Fruit fly (Drosophila melanogaster) whole organism, embryonic: Measurements from ENCODE around the gene CG32812.

Experiments
- Bdp1 ChIP-seq: fragments of 200-800 bp; sonication (Bioruptor generic); optimal IDR thresholded peaks from 3 replicates; lab custom pipeline; 2016; ENCODE audit warnings: missing biosample characterization, missing genetic modification characterization
- Bgb ChIP-seq: fragments of 200-800 bp; sonication (Bioruptor generic); IDR thresholded peaks from 2 replicates; pipeline ENCODE4 v1.3.6; 2022; ENCODE audit warnings: missing biosample characterization, missing genetic modification characterization; ENCODE audit not compliant: partially characterized antibody
- CG10431 ChIP-seq: fragments of 200-800 bp; sonication (Bioruptor generic); optimal IDR thresholded peaks from 3 replicates; lab custom pipeline; 2018; ENCODE audit warnings: missing biosample characterization, mild to moderate bottlenecking, missing genetic modification characterization
- CG11504 ChIP-seq: fragments of 200-800 bp; sonication (Bioruptor generic); optimal IDR thresholded peaks from 3 replicates; lab custom pipeline; 2019; ENCODE audit warnings: missing biosample characterization, mild to moderate bottlenecking, missing genetic modification characterization, moderate library complexity
- CG12104 ChIP-seq: fragments of 200-800 bp; sonication (Bioruptor generic); optimal IDR thresholded peaks from 3 replicates; lab custom pipeline; 2016; ENCODE audit warnings: missing biosample characterization, missing genetic modification characterization
- CG14050 ChIP-seq: fragments of 200-800 bp; sonication (Bioruptor generic); IDR thresholded peaks from 3 replicates; pipeline ENCODE4 v1.3.6; 2022; ENCODE audit warnings: missing biosample characterization, missing genetic modification characterization
- CG14441 ChIP-seq: fragments of 200-800 bp; sonication (Bioruptor generic); IDR thresholded peaks from 2 replicates; pipeline ENCODE4 v1.3.6; 2022; ENCODE audit warnings: missing biosample characterization, missing genetic modification characterization
- CG14710 ChIP-seq: fragments of 200-800 bp; sonication (Bioruptor generic); optimal IDR thresholded peaks from 3 replicates; lab custom pipeline; 2019; ENCODE audit warnings: missing biosample characterization, mild to moderate bottlenecking, missing genetic modification characterization, moderate library complexity
- CG15073 ChIP-seq: fragments of 200-800 bp; sonication (Bioruptor generic); optimal IDR thresholded peaks from 2 replicates; lab custom pipeline; 2016; ENCODE audit warnings: missing biosample characterization, missing genetic modification characterization
- CG1602 ChIP-seq: fragments of 200-800 bp; sonication (Bioruptor generic); optimal IDR thresholded peaks from 3 replicates; lab custom pipeline; 2016; ENCODE audit warnings: missing biosample characterization, missing genetic modification characterization
- CG1603 ChIP-seq: fragments of 200-800 bp; sonication (Bioruptor generic); optimal IDR thresholded peaks from 2 replicates; lab custom pipeline; 2019; ENCODE audit warnings: missing biosample characterization, mild to moderate bottlenecking, missing genetic modification characterization, moderate library complexity
- CG17186 ChIP-seq: fragments of 200-800 bp; sonication (Bioruptor generic); optimal IDR thresholded peaks from 3 replicates; lab custom pipeline; 2017; ENCODE audit warnings: missing biosample characterization, missing genetic modification reagents, missing genetic modification characterization
- CG18476 ChIP-seq: fragments of 200-800 bp; sonication (Bioruptor generic); optimal IDR thresholded peaks from 2 replicates; lab custom pipeline; 2016; ENCODE audit warnings: missing biosample characterization, mild to moderate bottlenecking, missing genetic modification characterization
- CG2129 ChIP-seq: fragments of 200-800 bp; sonication (Bioruptor generic); IDR thresholded peaks from 2 replicates; pipeline ENCODE4 v1.3.6; 2022; ENCODE audit warnings: missing biosample characterization, missing genetic modification characterization; ENCODE audit not compliant: partially characterized antibody
- CG3847 ChIP-seq: fragments of 200-800 bp; sonication (Bioruptor generic); IDR thresholded peaks from 2 replicates; pipeline ENCODE4 v1.3.6; 2022; ENCODE audit warnings: missing biosample characterization, missing genetic modification characterization
- CG5245 ChIP-seq: fragments of 200-800 bp; sonication (Bioruptor generic); optimal IDR thresholded peaks from 3 replicates; lab custom pipeline; 2016; ENCODE audit warnings: missing biosample characterization, missing genetic modification characterization
- CG6791 ChIP-seq: fragments of 200-800 bp; sonication (Bioruptor generic); IDR thresholded peaks from 3 replicates; pipeline ENCODE4 v1.3.6; 2022; ENCODE audit warnings: missing biosample characterization, missing genetic modification characterization; ENCODE audit not compliant: partially characterized antibody
- CG6813 ChIP-seq: fragments of 200-800 bp; sonication (Bioruptor generic); optimal IDR thresholded peaks from 2 replicates; lab custom pipeline; 2017; ENCODE audit warnings: missing biosample characterization, missing genetic modification characterization, mild to moderate bottlenecking, moderate library complexity, missing genetic modification reagents
- CG7987 ChIP-seq: fragments of 200-800 bp; sonication (Bioruptor generic); optimal IDR thresholded peaks from 2 replicates; lab custom pipeline; 2018; ENCODE audit warnings: missing biosample characterization, mild to moderate bottlenecking, missing genetic modification characterization, moderate library complexity
- CG9215 ChIP-seq: fragments of 200-800 bp; sonication (Bioruptor generic); IDR thresholded peaks from 2 replicates; pipeline ENCODE4 v1.3.6; 2022; ENCODE audit warnings: missing biosample characterization, missing genetic modification characterization
- CG9876 ChIP-seq: fragments of 200-800 bp; sonication (Bioruptor generic); optimal IDR thresholded peaks from 2 replicates; lab custom pipeline; 2016; ENCODE audit warnings: missing biosample characterization, missing genetic modification characterization
- Deaf1 ChIP-seq: fragments of 200-800 bp; optimal IDR thresholded peaks from 3 replicates; lab custom pipeline; 2019; ENCODE audit warnings: missing biosample characterization, mild to moderate bottlenecking, missing genetic modification characterization, moderate library complexity
- Dref ChIP-seq: fragments of 200-800 bp; sonication (Bioruptor generic); IDR thresholded peaks from 2 replicates; pipeline ENCODE4 v1.3.6; 2022; ENCODE audit warnings: missing biosample characterization, missing genetic modification characterization
- HLH4C ChIP-seq: fragments of 200-800 bp; sonication (Bioruptor generic); IDR thresholded peaks from 3 replicates; pipeline ENCODE4 v1.3.6; 2022; ENCODE audit warnings: missing biosample characterization, missing genetic modification characterization; ENCODE audit not compliant: partially characterized antibody
- Hmx ChIP-seq: fragments of 200-800 bp; sonication (Bioruptor generic); optimal IDR thresholded peaks from 2 replicates; lab custom pipeline; 2016; ENCODE audit warnings: missing biosample characterization, missing genetic modification characterization
- Hr3 ChIP-seq: fragments of 200-800 bp; sonication (Bioruptor generic); optimal IDR thresholded peaks from 3 replicates; lab custom pipeline; 2016; ENCODE audit warnings: missing biosample characterization, missing genetic modification characterization
- Neu2 ChIP-seq: fragments of 200-800 bp; sonication (Bioruptor generic); optimal IDR thresholded peaks from 3 replicates; lab custom pipeline; 2016; ENCODE audit warnings: missing biosample characterization, missing genetic modification characterization, borderline replicate concordance
- Nf-YC ChIP-seq: fragments of 200-800 bp; optimal IDR thresholded peaks from 3 replicates; lab custom pipeline; 2019; ENCODE audit warnings: missing biosample characterization, mild to moderate bottlenecking, missing genetic modification characterization, moderate library complexity
- Oli ChIP-seq: fragments of 200-800 bp; sonication (Bioruptor generic); optimal IDR thresholded peaks from 2 replicates; lab custom pipeline; 2018; ENCODE audit warnings: missing biosample characterization, mild to moderate bottlenecking, missing genetic modification characterization, moderate library complexity
- Sox100B ChIP-seq: fragments of 200-800 bp; sonication (Bioruptor generic); optimal IDR thresholded peaks from 3 replicates; lab custom pipeline; 2018; ENCODE audit warnings: missing biosample characterization, mild to moderate bottlenecking, missing genetic modification characterization
- Sry-β ChIP-seq: fragments of 200-800 bp; sonication (Bioruptor generic); optimal IDR thresholded peaks from 2 replicates; lab custom pipeline; 2018; ENCODE audit warnings: missing biosample characterization, mild to moderate bottlenecking, missing genetic modification characterization, moderate library complexity
- Sry-δ ChIP-seq: fragments of 200-800 bp; sonication (Bioruptor generic); optimal IDR thresholded peaks from 2 replicates; lab custom pipeline; 2016; ENCODE audit warnings: missing biosample characterization, missing genetic modification characterization
- Xrp1 ChIP-seq: fragments of 200-800 bp; sonication (Bioruptor generic); IDR thresholded peaks from 2 replicates; pipeline ENCODE4 v1.3.6; 2022; ENCODE audit warnings: missing biosample characterization, missing genetic modification characterization
- ab ChIP-seq: fragments of 200-800 bp; sonication (Bioruptor generic); optimal IDR thresholded peaks from 2 replicates; lab custom pipeline; 2016; ENCODE audit warnings: missing biosample characterization, missing genetic modification characterization
- chn ChIP-seq: fragments of 200-800 bp; sonication (Bioruptor generic); optimal IDR thresholded peaks from 2 replicates; lab custom pipeline; 2016; ENCODE audit warnings: missing biosample characterization, missing genetic modification characterization
- emc ChIP-seq: fragments of 200-800 bp; sonication (Bioruptor generic); optimal IDR thresholded peaks from 2 replicates; lab custom pipeline; 2016; ENCODE audit warnings: missing biosample characterization, missing genetic modification characterization
- en ChIP-seq: fragments of 200-800 bp; sonication (Bioruptor generic); optimal IDR thresholded peaks from 2 replicates; lab custom pipeline; 2016; ENCODE audit warnings: missing biosample characterization, missing genetic modification characterization
- fru ChIP-seq: fragments of >200 bp; optimal IDR thresholded peaks from 2 replicates; lab custom pipeline; 2017
- hkb ChIP-seq, 2 experiments: fragments of 200-800 bp in 1 of 2; fragments of >200 bp in 1 of 2; sonication (Bioruptor generic) in 1 of 2; IDR thresholded peaks in 1 of 2; optimal IDR thresholded peaks in 1 of 2; 2 replicates each; pipeline versions ENCODE4 v1.3.6 to Lab custom; 2017 to 2022; ENCODE audit warnings: missing biosample characterization in 1 of 2, missing genetic modification characterization in 1 of 2
- inv ChIP-seq: fragments of 200-800 bp; sonication (Bioruptor generic); IDR thresholded peaks from 2 replicates; pipeline ENCODE4 v1.3.6; 2022; ENCODE audit warnings: missing biosample characterization, missing genetic modification characterization; ENCODE audit not compliant: partially characterized antibody
- kni ChIP-seq: fragments of 200-800 bp; sonication (Bioruptor generic); optimal IDR thresholded peaks from 3 replicates; lab custom pipeline; 2017; ENCODE audit warnings: mild to moderate bottlenecking, missing biosample characterization, missing genetic modification reagents, missing genetic modification characterization
- lbe ChIP-seq: fragments of 200-800 bp; sonication (Bioruptor generic); optimal IDR thresholded peaks from 2 replicates; lab custom pipeline; 2016; ENCODE audit warnings: missing biosample characterization, mild to moderate bottlenecking, missing genetic modification characterization
- pfk ChIP-seq: fragments of 200-800 bp; sonication (Bioruptor generic); optimal IDR thresholded peaks from 2 replicates; lab custom pipeline; 2018; ENCODE audit warnings: missing biosample characterization, mild to moderate bottlenecking, missing genetic modification characterization, moderate library complexity
- scrt ChIP-seq: fragments of 200-800 bp; sonication (Bioruptor generic); optimal IDR thresholded peaks from 2 replicates; lab custom pipeline; 2018; ENCODE audit warnings: missing biosample characterization, mild to moderate bottlenecking, missing genetic modification characterization, moderate library complexity
- slbo ChIP-seq: fragments of 200-800 bp; sonication (Bioruptor generic); IDR thresholded peaks from 2 replicates; pipeline ENCODE4 v1.3.6; 2022; ENCODE audit warnings: missing biosample characterization, missing genetic modification characterization
- slou ChIP-seq: fragments of 200-800 bp; sonication (Bioruptor generic); optimal IDR thresholded peaks from 3 replicates; lab custom pipeline; 2016; ENCODE audit warnings: missing biosample characterization, missing genetic modification characterization
- ssp ChIP-seq: fragments of 200-800 bp; sonication (Bioruptor generic); IDR thresholded peaks from 2 replicates; pipeline ENCODE4 v1.3.6; 2022; ENCODE audit warnings: missing biosample characterization, missing genetic modification characterization
- stc ChIP-seq: fragments of 200-800 bp; sonication (Bioruptor generic); IDR thresholded peaks from 2 replicates; pipeline ENCODE4 v1.3.6; 2022; ENCODE audit warnings: missing biosample characterization, missing genetic modification characterization
- tap ChIP-seq: fragments of 200-800 bp; optimal IDR thresholded peaks from 3 replicates; lab custom pipeline; 2019; ENCODE audit warnings: missing biosample characterization, mild to moderate bottlenecking, missing genetic modification characterization, moderate library complexity
- tio ChIP-seq: fragments of 200-800 bp; sonication (Bioruptor generic); optimal IDR thresholded peaks from 2 replicates; lab custom pipeline; 2017; ENCODE audit warnings: missing biosample characterization, missing genetic modification characterization, inconsistent platforms
- trem ChIP-seq: fragments of 200-800 bp; optimal IDR thresholded peaks from 3 replicates; lab custom pipeline; 2019; ENCODE audit warnings: missing biosample characterization, mild to moderate bottlenecking, missing genetic modification characterization, moderate library complexity

The CG32812 gene

DNA sequence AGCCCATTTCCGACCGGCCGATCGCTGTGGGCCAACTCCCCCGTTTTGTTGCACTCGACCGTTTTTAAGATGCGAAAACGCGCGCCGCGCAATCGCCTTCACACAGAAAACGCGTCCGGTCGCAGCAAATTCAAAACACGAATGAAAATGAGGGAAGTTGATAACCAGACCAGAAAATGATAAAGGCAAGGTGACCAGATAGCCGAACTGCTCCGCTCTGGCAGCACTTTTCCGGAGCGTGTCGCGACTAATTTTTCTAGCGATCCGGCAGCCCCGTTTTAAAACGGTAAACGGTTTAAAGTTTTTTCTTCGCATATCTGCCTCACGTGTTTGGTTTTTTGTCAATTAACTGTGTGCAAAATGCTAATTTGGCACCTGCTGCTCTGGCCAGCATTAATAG lies 35.1 kb downstream of the CG32812 start, which contains the start of gene DAAM (continued):
- peak; percentile 57 for TF ChIP-seq CG14710
- peak; percentile 97 for TF ChIP-seq CG3847 (GFP tag; lab: Robert Waterston, UW)
- no peak for TF ChIP-seq Sry-β (GFP tag; lab: Kevin White, UChicago)
- no peak for TF ChIP-seq Xrp1
- no peak for TF ChIP-seq CG18476 (GFP tag; lab: Kevin White, UChicago)
- TF ChIP-seq pfk (GFP tag; lab: Kevin White, UChicago), result no peak
- no peak for TF ChIP-seq CG12104
- TF ChIP-seq emc (GFP tag; lab: Kevin White, UChicago), result peak; percentile 29
- TF ChIP-seq HLH4C (GFP tag; lab: Robert Waterston, UW), result peak; percentile 55
- TF ChIP-seq tap (tag; lab: Kevin White, UChicago), result no peak
- peak; percentile 65 for TF ChIP-seq CG17186 (GFP tag; lab: Kevin White, UChicago)
- TF ChIP-seq CG14441 (GFP tag; lab: Robert Waterston, UW), result peak; percentile 38
- TF ChIP-seq CG2129 (GFP tag; lab: Robert Waterston, UW), result no peak
- no peak for TF ChIP-seq CG10431 (GFP tag; lab: Kevin White, UChicago)
- peak; percentile 2 for TF ChIP-seq Oli
- peak; percentile 56 for TF ChIP-seq slbo (GFP tag; lab: Robert Waterston, UW)
- no peak for TF ChIP-seq lbe (GFP tag; lab: Kevin White, UChicago)
- no peak for TF ChIP-seq Sox100B
- no peak for TF ChIP-seq stc
- peak; percentile 75 for TF ChIP-seq hkb (optimal IDR thresholded peaks at IDR 0.05; lab: Kevin White, UChicago)
- TF ChIP-seq hkb (GFP tag; IDR thresholded peaks at IDR 0.05; lab: Robert Waterston, UW), result peak; percentile 34; the same call in 1 of the 2 replicates
- TF ChIP-seq Bdp1 (GFP tag; lab: Kevin White, UChicago), result peak; percentile 9
- TF ChIP-seq Bgb (GFP tag; lab: Robert Waterston, UW), result peak; percentile 62
- TF ChIP-seq tio (GFP tag; lab: Kevin White, UChicago), result no peak
- TF ChIP-seq inv (GFP tag; lab: Robert Waterston, UW), result peak; percentile 26; the same call in 1 of the 2 replicates
- TF ChIP-seq slou (GFP tag; lab: Kevin White, UChicago), result no peak
- 0 out of 3 replicates have a peak, but pooled peaks have one; percentile 30 for TF ChIP-seq CG6791 (GFP tag; lab: Robert Waterston, UW)
- peak; percentile 49 for TF ChIP-seq Dref (GFP tag; lab: Robert Waterston, UW)
- TF ChIP-seq CG14050, result no peak
- no peak for TF ChIP-seq CG11504
- TF ChIP-seq scrt (GFP tag; lab: Kevin White, UChicago), result no peak
- TF ChIP-seq CG5245 (GFP tag; lab: Kevin White, UChicago), result no peak
- no peak for TF ChIP-seq Nf-YC (tag; lab: Kevin White, UChicago)
- peak; percentile 59 for TF ChIP-seq CG7987 (GFP tag; lab: Kevin White, UChicago)
- peak; percentile 56 for TF ChIP-seq CG6813
- no peak for TF ChIP-seq Sry-δ (GFP tag; lab: Kevin White, UChicago)
- peak; percentile 89 for TF ChIP-seq CG1603 (tag; lab: Kevin White, UChicago)
- no peak for TF ChIP-seq CG1602 (GFP tag; lab: Kevin White, UChicago)
- TF ChIP-seq fru (lab: Kevin White, UChicago), result no peak
- no peak for TF ChIP-seq ssp
- no peak for TF ChIP-seq kni
- TF ChIP-seq CG9215 (GFP tag; lab: Robert Waterston, UW), result no peak; the same call in 1 of the 2 replicates
- no peak for TF ChIP-seq Neu2 (GFP tag; lab: Kevin White, UChicago)
- TF ChIP-seq en (GFP tag; lab: Kevin White, UChicago), result no peak
- peak; percentile 62 for TF ChIP-seq trem (tag; lab: Kevin White, UChicago)
- peak; percentile 36 for TF ChIP-seq chn
- no peak for TF ChIP-seq Hr3 (GFP tag; lab: Kevin White, UChicago)
- peak; percentile 43 for TF ChIP-seq Deaf1 (tag; lab: Kevin White, UChicago)
- TF ChIP-seq ab, result no peak
- TF ChIP-seq Hmx (GFP tag; lab: Kevin White, UChicago), result no peak
- peak; percentile 41 for TF ChIP-seq CG9876 (GFP tag; lab: Kevin White, UChicago)
- no peak for TF ChIP-seq CG15073
